Worm (Caenorhabditis elegans) whole organism, late embryonic: ENCODE data around the gene T26C11.4.

ENCODE experiments used
- C38D4.7 ChIP-seq: fragments of 200-800 bp; sonication (Bioruptor generic); optimal IDR thresholded peaks from 2 replicates; lab custom pipeline; 2018; ENCODE audit warnings: mild to moderate bottlenecking, missing genetic modification characterization, moderate library complexity, missing compliant biosample characterization
- ama-1 ChIP-seq: fragments of 150-350 bp; optimal IDR thresholded peaks from 2 replicates; lab custom pipeline; 2014
- ceh-6 ChIP-seq: fragments of 200-800 bp; sonication (Bioruptor generic); optimal IDR thresholded peaks from 2 replicates; lab custom pipeline; 2018; ENCODE audit warnings: mild to moderate bottlenecking, missing genetic modification characterization, missing compliant biosample characterization
- hlh-15 ChIP-seq: sonication (generic microtip); optimal IDR thresholded peaks from 2 replicates; lab custom pipeline; 2016; ENCODE audit warnings: missing genetic modification characterization, missing compliant biosample characterization
- npax-4 ChIP-seq: sonication (generic microtip); optimal IDR thresholded peaks from 2 replicates; lab custom pipeline; 2016; ENCODE audit warnings: missing genetic modification characterization, missing compliant biosample characterization
- pqm-1 ChIP-seq: sonication (generic microtip); optimal IDR thresholded peaks from 2 replicates; lab custom pipeline; 2016; ENCODE audit warnings: missing genetic modification characterization, missing compliant biosample characterization
- pros-1 ChIP-seq: fragments of 150-350 bp; optimal IDR thresholded peaks from 2 replicates; lab custom pipeline; 2014; ENCODE audit warnings: missing biosample characterization, missing genetic modification reagents, missing genetic modification characterization
- ref-2 ChIP-seq: sonication (generic microtip); optimal IDR thresholded peaks from 2 replicates; lab custom pipeline; 2016; ENCODE audit warnings: missing genetic modification characterization, missing compliant biosample characterization
- tbx-2 ChIP-seq: sonication (generic microtip); optimal IDR thresholded peaks from 2 replicates; lab custom pipeline; 2016; ENCODE audit warnings: missing genetic modification characterization, missing compliant biosample characterization

DNA sequence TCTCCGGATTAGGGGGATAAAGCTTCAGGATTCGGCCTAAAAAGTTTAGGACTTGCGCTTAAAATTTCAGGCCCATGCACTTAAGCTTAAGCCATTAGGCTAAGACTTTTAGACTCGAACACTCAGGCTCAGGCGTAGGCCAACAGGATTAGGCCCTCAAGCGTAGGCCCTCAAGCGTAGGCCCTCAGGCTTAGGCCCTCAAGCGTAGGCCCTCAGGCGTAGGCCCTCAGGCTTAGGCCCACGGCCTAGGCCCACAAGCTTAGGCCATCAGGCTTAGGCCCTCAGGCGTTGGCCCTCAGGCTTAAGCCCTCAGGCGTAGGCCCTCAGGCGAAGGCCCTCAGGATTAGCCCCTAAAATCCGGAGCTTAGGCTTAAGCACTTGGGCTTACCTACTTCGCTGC lies 5.2 kb upstream of the T26C11.4 start:
- TF ChIP-seq pqm-1 (tag; lab: Kevin White, UChicago) (no peak), tbx-2 (tag; lab: Kevin White, UChicago) (no peak), ama-1 (no peak), ceh-6 (GFP tag; lab: Kevin White, UChicago) (no peak), hlh-15 (tag; lab: Kevin White, UChicago) (no peak), ref-2 (tag; lab: Kevin White, UChicago) (no peak), npax-4 (no peak), pros-1 (no peak), C38D4.7 (GFP tag; lab: Kevin White, UChicago) (no peak)
